Worm (Caenorhabditis elegans) whole organism, late embryonic: ENCODE measurements around the gene grk-2.

Experiments
- F13H6.1 ChIP-seq: sonication (generic microtip); optimal IDR thresholded peaks from 2 replicates; lab custom pipeline; 2016; ENCODE audit warnings: missing genetic modification characterization, missing compliant biosample characterization
- K02D7.2 ChIP-seq: sonication (generic microtip); optimal IDR thresholded peaks from 2 replicates; lab custom pipeline; 2017; ENCODE audit warnings: mild to moderate bottlenecking, missing genetic modification characterization, missing compliant biosample characterization
- K09A11.1 ChIP-seq: sonication (generic microtip); optimal IDR thresholded peaks from 2 replicates; lab custom pipeline; 2017; ENCODE audit warnings: antibody characterized with exemption, mild to moderate bottlenecking, missing genetic modification characterization, missing compliant biosample characterization; ENCODE audit not compliant: insufficient read depth
- Y22D7AL.16 ChIP-seq: sonication (generic microtip); optimal IDR thresholded peaks from 2 replicates; lab custom pipeline; 2016; ENCODE audit warnings: missing genetic modification characterization, missing compliant biosample characterization
- ahr-1 ChIP-seq: sonication (generic microtip); optimal IDR thresholded peaks from 2 replicates; lab custom pipeline; 2016; ENCODE audit warnings: missing genetic modification characterization, missing compliant biosample characterization
- ceh-14 ChIP-seq: sonication (generic microtip); optimal IDR thresholded peaks from 2 replicates; lab custom pipeline; 2016; ENCODE audit warnings: missing genotype, missing genetic modification characterization, missing compliant biosample characterization
- ceh-2 ChIP-seq: sonication (generic microtip); optimal IDR thresholded peaks from 2 replicates; lab custom pipeline; 2016; ENCODE audit warnings: missing genotype, missing genetic modification characterization, missing compliant biosample characterization
- ceh-22 ChIP-seq: sonication (generic microtip); optimal IDR thresholded peaks from 2 replicates; lab custom pipeline; 2017; ENCODE audit warnings: missing biosample characterization, missing genetic modification characterization
- ceh-31 ChIP-seq: sonication (generic microtip); optimal IDR thresholded peaks from 2 replicates; lab custom pipeline; 2016; ENCODE audit warnings: missing genetic modification characterization, missing compliant biosample characterization
- ceh-34 ChIP-seq: sonication (generic microtip); optimal IDR thresholded peaks from 2 replicates; lab custom pipeline; 2016; ENCODE audit warnings: mild to moderate bottlenecking, missing genetic modification characterization, missing compliant biosample characterization
- ceh-45 ChIP-seq: fragments of 200-800 bp; sonication (Bioruptor generic); IDR thresholded peaks from 2 replicates; pipeline ENCODE4 v1.3.6; 2022; ENCODE audit warnings: missing genetic modification reagents, missing genetic modification characterization, missing compliant biosample characterization
- ceh-6 ChIP-seq: fragments of 200-800 bp; sonication (Bioruptor generic); optimal IDR thresholded peaks from 2 replicates; lab custom pipeline; 2018; ENCODE audit warnings: mild to moderate bottlenecking, missing genetic modification characterization, missing compliant biosample characterization
- dmd-4 ChIP-seq: sonication (generic microtip); optimal IDR thresholded peaks from 2 replicates; lab custom pipeline; 2016; ENCODE audit warnings: borderline replicate concordance, missing genetic modification characterization, missing compliant biosample characterization
- dve-1 ChIP-seq: sonication (generic microtip); optimal IDR thresholded peaks from 2 replicates; lab custom pipeline; 2017; ENCODE audit warnings: antibody characterized with exemption, mild to moderate bottlenecking, missing genetic modification characterization, missing compliant biosample characterization
- elt-2 ChIP-seq: sonication (generic microtip); optimal IDR thresholded peaks from 2 replicates; lab custom pipeline; 2016; ENCODE audit warnings: missing genetic modification reagents, missing genetic modification characterization, missing compliant biosample characterization
- ets-4 ChIP-seq: sonication (generic microtip); optimal IDR thresholded peaks from 2 replicates; lab custom pipeline; 2016; ENCODE audit warnings: missing genetic modification characterization, missing compliant biosample characterization
- eyg-1 ChIP-seq: sonication (generic microtip); optimal IDR thresholded peaks from 2 replicates; lab custom pipeline; 2016; ENCODE audit warnings: missing genotype, missing genetic modification characterization, missing compliant biosample characterization
- fkh-6 ChIP-seq: sonication (generic microtip); optimal IDR thresholded peaks from 2 replicates; lab custom pipeline; 2016; ENCODE audit warnings: missing genetic modification characterization, missing compliant biosample characterization
- gmeb-2 ChIP-seq: sonication (generic microtip); optimal IDR thresholded peaks from 2 replicates; lab custom pipeline; 2016; ENCODE audit warnings: missing genetic modification characterization, inconsistent platforms, missing compliant biosample characterization
- hlh-13 ChIP-seq: fragments of 200-800 bp; sonication (Bioruptor generic); optimal IDR thresholded peaks from 2 replicates; lab custom pipeline; 2018; ENCODE audit warnings: mild to moderate bottlenecking, missing genetic modification characterization, missing compliant biosample characterization
- hlh-15 ChIP-seq: sonication (generic microtip); optimal IDR thresholded peaks from 2 replicates; lab custom pipeline; 2016; ENCODE audit warnings: missing genetic modification characterization, missing compliant biosample characterization
- hlh-30 ChIP-seq: sonication (generic microtip); optimal IDR thresholded peaks from 2 replicates; lab custom pipeline; 2017; ENCODE audit warnings: antibody characterized with exemption, missing genetic modification characterization, missing compliant biosample characterization; ENCODE audit not compliant: insufficient read depth
- lin-11 ChIP-seq: fragments of 200-800 bp; sonication (Bioruptor generic); optimal IDR thresholded peaks from 2 replicates; lab custom pipeline; 2018; ENCODE audit warnings: mild to moderate bottlenecking, missing genetic modification characterization, missing compliant biosample characterization
- madf-2 ChIP-seq: sonication (generic microtip); optimal IDR thresholded peaks from 2 replicates; lab custom pipeline; 2017; ENCODE audit warnings: missing genetic modification characterization, missing compliant biosample characterization
- nfya-1 ChIP-seq: sonication (generic microtip); optimal IDR thresholded peaks from 2 replicates; lab custom pipeline; 2017; ENCODE audit warnings: missing genetic modification characterization, mild to moderate bottlenecking, missing compliant biosample characterization, antibody characterized with exemption, moderate library complexity
- nhr-11 ChIP-seq: fragments of 150-350 bp; optimal IDR thresholded peaks from 2 replicates; lab custom pipeline; 2014; ENCODE audit warnings: missing biosample characterization, missing genetic modification characterization
- pag-3 ChIP-seq: sonication (generic microtip); optimal IDR thresholded peaks from 2 replicates; lab custom pipeline; 2016; ENCODE audit warnings: missing compliant biosample characterization, missing genetic modification characterization, borderline replicate concordance
- pat-9 ChIP-seq: fragments of 200-800 bp; sonication (Bioruptor generic); optimal IDR thresholded peaks from 2 replicates; lab custom pipeline; 2018; ENCODE audit warnings: mild to moderate bottlenecking, missing genetic modification characterization, moderate library complexity, missing compliant biosample characterization
- pax-1 ChIP-seq: fragments of 150-350 bp; optimal IDR thresholded peaks from 2 replicates; lab custom pipeline; 2014; ENCODE audit warnings: missing biosample characterization, missing genetic modification characterization
- pha-4 ChIP-seq: fragments of 150-350 bp; optimal IDR thresholded peaks from 2 replicates; lab custom pipeline; 2018; ENCODE audit warnings: missing biosample characterization, missing genetic modification reagents, missing genetic modification characterization
- pros-1 ChIP-seq: fragments of 150-350 bp; optimal IDR thresholded peaks from 2 replicates; lab custom pipeline; 2014; ENCODE audit warnings: missing biosample characterization, missing genetic modification reagents, missing genetic modification characterization
- ref-2 ChIP-seq: sonication (generic microtip); optimal IDR thresholded peaks from 2 replicates; lab custom pipeline; 2016; ENCODE audit warnings: missing genetic modification characterization, missing compliant biosample characterization
- rnt-1 ChIP-seq: sonication (generic microtip); optimal IDR thresholded peaks from 2 replicates; lab custom pipeline; 2016; ENCODE audit warnings: missing genetic modification characterization, missing compliant biosample characterization
- sdc-2 ChIP-seq: sonication (generic microtip); optimal IDR thresholded peaks from 2 replicates; lab custom pipeline; 2016; ENCODE audit warnings: missing genotype, missing genetic modification characterization, missing compliant biosample characterization
- syd-9 ChIP-seq: sonication (generic microtip); optimal IDR thresholded peaks from 2 replicates; lab custom pipeline; 2016; ENCODE audit warnings: mild to moderate bottlenecking, missing genetic modification characterization, moderate library complexity, missing compliant biosample characterization
- tbx-2 ChIP-seq: sonication (generic microtip); optimal IDR thresholded peaks from 2 replicates; lab custom pipeline; 2016; ENCODE audit warnings: missing genetic modification characterization, missing compliant biosample characterization
- tbx-7 ChIP-seq: sonication (generic microtip); optimal IDR thresholded peaks from 2 replicates; lab custom pipeline; 2016; ENCODE audit warnings: missing genotype, missing genetic modification characterization, missing compliant biosample characterization
- unc-3 ChIP-seq, 2 experiments: fragments of 200-800 bp in 1 of 2; sonication (Bioruptor generic) in 1 of 2; sonication (generic microtip) in 1 of 2; conservative IDR thresholded peaks in 1 of 2; optimal IDR thresholded peaks in 1 of 2; 2 replicates each; pipeline versions ENCODE4 v1.3.6 to Lab custom; 2016 to 2022; ENCODE audit warnings: missing compliant biosample characterization in 2 of 2, missing genetic modification characterization in 2 of 2, missing genetic modification reagents in 1 of 2
- unc-42 ChIP-seq: sonication (generic microtip); optimal IDR thresholded peaks from 2 replicates; lab custom pipeline; 2016; ENCODE audit warnings: missing genotype, missing genetic modification characterization, missing compliant biosample characterization
- unc-55 ChIP-seq: sonication (generic microtip); optimal IDR thresholded peaks from 2 replicates; lab custom pipeline; 2017; ENCODE audit warnings: missing biosample characterization, missing genetic modification reagents, missing genetic modification characterization
- unc-86 ChIP-seq: sonication (generic microtip); optimal IDR thresholded peaks from 2 replicates; lab custom pipeline; 2016; ENCODE audit warnings: missing genetic modification characterization, missing compliant biosample characterization
- ztf-16 ChIP-seq: sonication (generic microtip); optimal IDR thresholded peaks from 2 replicates; lab custom pipeline; 2017; ENCODE audit warnings: missing genetic modification characterization, missing compliant biosample characterization

grk-2 gene

DNA sequence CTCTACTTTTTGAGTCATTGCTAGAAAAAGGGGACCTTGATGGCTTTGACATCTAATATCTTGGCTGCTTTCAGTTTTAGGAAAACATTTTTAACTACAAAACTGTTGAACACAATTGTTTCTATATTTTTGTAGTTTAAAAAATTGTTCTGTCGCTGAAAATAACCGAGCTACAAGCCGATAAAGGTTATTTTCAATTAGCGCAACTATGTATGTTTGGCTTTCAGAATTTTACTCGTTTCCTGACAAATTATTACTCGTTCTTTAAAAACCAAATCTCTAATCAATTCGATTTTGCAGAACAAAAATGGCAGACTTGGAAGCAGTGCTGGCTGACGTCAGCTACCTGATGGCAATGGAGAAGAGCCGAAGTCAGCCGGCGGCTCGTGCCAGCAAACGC is at the start of gene grk-2:
Gene grk-2 (plus strand): TSS at position 301 of the 400 bp plus-strand sequence.
- TF ChIP-seq pag-3 (tag; lab: Kevin White, UChicago) (no peak), hlh-15 (tag; lab: Kevin White, UChicago) (no peak), unc-86 (tag; lab: Kevin White, UChicago) (no peak), pros-1 (no peak), elt-2 (tag; lab: Kevin White, UChicago) (no peak), ceh-6 (no peak), ceh-2 (tag; lab: Kevin White, UChicago) (no peak)
- TF ChIP-seq, all 69 proteins: peak for 0

DNA sequence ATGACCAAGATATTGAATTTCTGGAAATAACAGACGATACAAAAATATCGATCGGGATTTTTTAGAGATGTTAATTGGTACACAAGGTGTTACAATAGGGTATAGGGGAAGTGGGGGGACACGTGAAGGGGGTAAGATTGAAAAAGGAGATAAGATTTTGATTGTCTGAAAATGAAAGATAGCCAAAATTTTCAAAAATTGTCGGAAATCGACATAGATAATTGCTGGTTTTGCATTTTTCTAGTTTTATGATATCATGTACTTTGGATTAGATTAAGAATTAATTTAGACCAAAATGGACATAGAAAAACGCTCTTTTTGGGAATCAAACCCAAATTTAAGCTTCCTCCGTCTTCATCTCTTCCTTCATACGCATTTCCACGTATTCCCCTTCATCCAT is 48.1 kb upstream of the grk-2 start, which contains the start of gene T19C3.5:
Gene T19C3.5 (minus strand): TSS at position 101 of the 400 bp plus-strand sequence.
- TF ChIP-seq pha-4 (no peak), nfya-1 (no peak), ceh-45 (GFP tag; lab: Robert Waterston, UW) (no peak), unc-55 (GFP tag; lab: Kevin White, UChicago) (no peak), syd-9 (tag; lab: Kevin White, UChicago) (no peak), pag-3 (tag; lab: Kevin White, UChicago) (no peak), gmeb-2 (tag; lab: Kevin White, UChicago) (no peak), tbx-7 (tag; lab: Kevin White, UChicago) (no peak), hlh-13 (no peak), ceh-22 (no peak), sdc-2 (tag; lab: Kevin White, UChicago) (no peak), ref-2 (tag; lab: Kevin White, UChicago) (no peak), ceh-34 (tag; lab: Kevin White, UChicago) (no peak), ets-4 (tag; lab: Kevin White, UChicago) (no peak), F13H6.1 (tag; lab: Kevin White, UChicago) (no peak)
- TF ChIP-seq, all 69 proteins: peak for 0

DNA sequence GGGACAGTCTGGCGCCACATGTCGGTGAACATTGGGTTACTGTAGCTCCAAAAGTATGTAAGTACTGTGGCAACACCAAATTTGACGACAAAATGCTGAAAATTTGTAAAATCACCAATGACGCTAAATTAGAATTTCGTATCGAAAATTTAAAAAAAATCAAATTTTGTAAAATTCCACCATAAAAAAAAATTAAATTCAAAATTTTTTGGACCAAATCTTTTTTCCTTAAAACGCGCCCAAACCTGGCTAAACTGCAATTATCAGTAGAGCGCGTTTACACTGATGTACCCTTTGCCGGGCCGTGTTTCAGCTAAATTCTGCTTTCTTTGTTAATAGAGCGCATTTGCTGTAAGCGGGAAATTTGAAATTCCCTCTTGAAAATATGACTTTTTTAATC is 44.5 kb upstream of the grk-2 start, which contains the start of gene T19C3.6:
Gene T19C3.6 (minus strand): TSS at position 101 of the 400 bp plus-strand sequence.
- TF ChIP-seq dve-1 (tag; lab: Kevin White, UChicago) (no peak), madf-2 (tag; lab: Kevin White, UChicago) (no peak), lin-11 (tag; lab: Kevin White, UChicago) (no peak), hlh-15 (tag; lab: Kevin White, UChicago) (no peak), ztf-16 (tag; lab: Kevin White, UChicago) (no peak), fkh-6 (tag; lab: Kevin White, UChicago) (no peak), K09A11.1 (no peak), ahr-1 (tag; lab: Kevin White, UChicago) (no peak)

DNA sequence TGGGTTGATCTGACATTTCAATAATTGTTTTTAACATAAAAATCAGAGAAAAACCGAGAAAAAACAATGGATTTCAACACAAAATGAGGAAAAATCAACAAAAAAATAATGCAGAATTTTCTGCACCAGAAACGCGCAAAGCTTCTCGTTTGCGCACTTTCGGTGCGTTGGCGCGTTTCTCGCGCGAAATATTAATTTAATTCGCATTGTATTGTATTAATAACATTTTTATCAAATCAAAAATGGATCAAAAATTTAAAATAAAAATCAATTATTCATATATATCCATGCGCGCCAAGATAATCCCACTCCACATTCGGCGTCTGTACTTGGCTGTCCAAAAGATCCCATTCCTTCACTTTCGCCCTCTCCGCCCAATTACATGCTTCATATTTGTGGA is 41.3 kb upstream of the grk-2 start, which contains the start of gene fem-2:
Gene fem-2 (minus strand): TSS at position 9 of the 400 bp plus-strand sequence.
- TF ChIP-seq pat-9 (tag; lab: Kevin White, UChicago) (no peak), dve-1 (tag; lab: Kevin White, UChicago) (no peak), ztf-16 (tag; lab: Kevin White, UChicago) (no peak), elt-2 (tag; lab: Kevin White, UChicago) (peak; percentile 5), tbx-2 (tag; lab: Kevin White, UChicago) (no peak), eyg-1 (tag; lab: Kevin White, UChicago) (no peak), K02D7.2 (tag; lab: Kevin White, UChicago) (no peak), unc-42 (tag; lab: Kevin White, UChicago) (peak; percentile 60), pax-1 (tag; lab: Kevin White, UChicago) (no peak), ceh-14 (tag; lab: Kevin White, UChicago) (no peak), Y22D7AL.16 (no peak), dmd-4 (tag; lab: Kevin White, UChicago) (no peak), unc-3 (GFP tag; conservative IDR thresholded peaks at IDR 0.05; lab: Robert Waterston, UW) (no peak), unc-3 (tag; optimal IDR thresholded peaks at IDR 0.05; lab: Kevin White, UChicago) (no peak), nhr-11 (tag; lab: Kevin White, UChicago) (no peak), hlh-30 (tag; lab: Kevin White, UChicago) (no peak), rnt-1 (tag; lab: Kevin White, UChicago) (no peak), ceh-31 (no peak), K09A11.1 (no peak)
- TF ChIP-seq, all 69 proteins: peak for 2
